Fruit fly (Drosophila melanogaster) whole organism, embryonic: ENCODE measurements around the gene glu.

Experiments used
- Aef1 ChIP-seq: fragments of 200-800 bp; sonication (Bioruptor generic); IDR thresholded peaks from 3 replicates; pipeline ENCODE4 v1.3.6; 2022; ENCODE audit warnings: missing biosample characterization, missing genetic modification characterization
- B-H2 ChIP-seq: fragments of 200-800 bp; sonication (Bioruptor generic); optimal IDR thresholded peaks from 2 replicates; lab custom pipeline; 2018; ENCODE audit warnings: missing biosample characterization, mild to moderate bottlenecking, missing genetic modification characterization
- CG11085 ChIP-seq: fragments of 200-800 bp; sonication (Bioruptor generic); IDR thresholded peaks from 2 replicates; pipeline ENCODE4 v1.3.6; 2022; ENCODE audit warnings: missing biosample characterization, missing genetic modification characterization
- CG11398 ChIP-seq: fragments of 200-800 bp; sonication (Bioruptor generic); optimal IDR thresholded peaks from 2 replicates; lab custom pipeline; 2016; ENCODE audit warnings: missing biosample characterization, missing genetic modification characterization
- CG11695 ChIP-seq: fragments of 200-800 bp; sonication (Bioruptor generic); IDR thresholded peaks from 3 replicates; pipeline ENCODE4 v1.3.6; 2022; ENCODE audit warnings: missing biosample characterization, missing genetic modification characterization
- CG11723 ChIP-seq: fragments of 200-800 bp; sonication (Bioruptor generic); optimal IDR thresholded peaks from 2 replicates; lab custom pipeline; 2017; ENCODE audit warnings: missing biosample characterization, mild to moderate bottlenecking, missing genetic modification characterization
- CG12744 ChIP-seq: fragments of 200-800 bp; sonication (Bioruptor generic); optimal IDR thresholded peaks from 2 replicates; lab custom pipeline; 2016; ENCODE audit warnings: missing biosample characterization, missing genetic modification characterization
- CG14014 ChIP-seq: fragments of 200-800 bp; sonication (Bioruptor generic); IDR thresholded peaks from 2 replicates; pipeline ENCODE4 v1.3.6; 2022; ENCODE audit warnings: missing biosample characterization, missing genetic modification characterization
- CG15073 ChIP-seq: fragments of 200-800 bp; sonication (Bioruptor generic); optimal IDR thresholded peaks from 2 replicates; lab custom pipeline; 2016; ENCODE audit warnings: missing biosample characterization, missing genetic modification characterization
- CG15479 ChIP-seq: fragments of 200-800 bp; sonication (Bioruptor generic); optimal IDR thresholded peaks from 3 replicates; lab custom pipeline; 2019; ENCODE audit warnings: missing biosample characterization, mild to moderate bottlenecking, missing genetic modification characterization, moderate library complexity
- CG1603 ChIP-seq: fragments of 200-800 bp; sonication (Bioruptor generic); optimal IDR thresholded peaks from 2 replicates; lab custom pipeline; 2019; ENCODE audit warnings: missing biosample characterization, mild to moderate bottlenecking, missing genetic modification characterization, moderate library complexity
- CG16779 ChIP-seq: fragments of 200-800 bp; sonication (Bioruptor generic); IDR thresholded peaks from 2 replicates; pipeline ENCODE4 v1.3.6; 2022; ENCODE audit warnings: missing biosample characterization, missing genetic modification characterization
- CG17912 ChIP-seq: fragments of 200-800 bp; sonication (Bioruptor generic); optimal IDR thresholded peaks from 2 replicates; lab custom pipeline; 2018; ENCODE audit warnings: missing biosample characterization, mild to moderate bottlenecking, missing genetic modification characterization
- CG18011 ChIP-seq: fragments of 200-800 bp; sonication (Bioruptor generic); optimal IDR thresholded peaks from 2 replicates; lab custom pipeline; 2017; ENCODE audit warnings: missing biosample characterization, missing genetic modification characterization, mild to moderate bottlenecking, moderate library complexity, missing genotype
- CG2875 ChIP-seq: fragments of 200-800 bp; sonication (Bioruptor generic); optimal IDR thresholded peaks from 2 replicates; lab custom pipeline; 2017; ENCODE audit warnings: missing biosample characterization, mild to moderate bottlenecking, missing genetic modification characterization, missing genetic modification reagents
- CG3838 ChIP-seq: fragments of 200-800 bp; sonication (Bioruptor generic); optimal IDR thresholded peaks from 3 replicates; lab custom pipeline; 2016; ENCODE audit warnings: missing biosample characterization, missing genetic modification characterization
- CG4282 ChIP-seq: fragments of 200-800 bp; sonication (Bioruptor generic); optimal IDR thresholded peaks from 2 replicates; lab custom pipeline; 2016; ENCODE audit warnings: missing biosample characterization, missing genetic modification characterization
- CG4617 ChIP-seq: fragments of 200-800 bp; sonication (Bioruptor generic); optimal IDR thresholded peaks from 3 replicates; lab custom pipeline; 2016; ENCODE audit warnings: missing biosample characterization, missing genetic modification characterization, borderline replicate concordance
- CG6689 ChIP-seq: fragments of 200-800 bp; sonication (Bioruptor generic); IDR thresholded peaks from 2 replicates; pipeline ENCODE4 v1.3.6; 2022; ENCODE audit warnings: missing biosample characterization, missing genetic modification characterization
- CG7963 ChIP-seq: fragments of 200-800 bp; sonication (Bioruptor generic); IDR thresholded peaks from 3 replicates; pipeline ENCODE4 v1.3.6; 2022; ENCODE audit warnings: missing biosample characterization, missing genetic modification characterization; ENCODE audit not compliant: partially characterized antibody
- Fer1 ChIP-seq: fragments of 200-800 bp; sonication (Bioruptor generic); optimal IDR thresholded peaks from 2 replicates; lab custom pipeline; 2017; ENCODE audit warnings: missing biosample characterization, mild to moderate bottlenecking, missing genetic modification characterization
- HHEX ChIP-seq: fragments of 200-800 bp; sonication (Bioruptor generic); optimal IDR thresholded peaks from 3 replicates; lab custom pipeline; 2017; ENCODE audit warnings: missing biosample characterization, mild to moderate bottlenecking, missing genetic modification characterization, missing genetic modification reagents
- Hsf ChIP-seq: fragments of 200-800 bp; sonication (Bioruptor generic); optimal IDR thresholded peaks from 3 replicates; lab custom pipeline; 2016; ENCODE audit warnings: missing biosample characterization, missing genetic modification characterization
- Max ChIP-seq: fragments of 200-800 bp; sonication (Bioruptor generic); optimal IDR thresholded peaks from 2 replicates; lab custom pipeline; 2016; ENCODE audit warnings: missing biosample characterization, mild to moderate bottlenecking, missing genetic modification characterization
- NfI ChIP-seq: fragments of 200-800 bp; sonication (Bioruptor generic); optimal IDR thresholded peaks from 3 replicates; lab custom pipeline; 2018; ENCODE audit warnings: missing biosample characterization, mild to moderate bottlenecking, missing genetic modification characterization, moderate library complexity
- Oli ChIP-seq: fragments of 200-800 bp; sonication (Bioruptor generic); optimal IDR thresholded peaks from 2 replicates; lab custom pipeline; 2018; ENCODE audit warnings: missing biosample characterization, mild to moderate bottlenecking, missing genetic modification characterization, moderate library complexity
- Sry-δ ChIP-seq: fragments of 200-800 bp; sonication (Bioruptor generic); optimal IDR thresholded peaks from 2 replicates; lab custom pipeline; 2016; ENCODE audit warnings: missing biosample characterization, missing genetic modification characterization
- Tbp ChIP-seq: fragments of >200 bp; optimal IDR thresholded peaks from 2 replicates; lab custom pipeline; 2018; ENCODE audit warnings: missing biosample characterization, missing genetic modification characterization
- YL-1 ChIP-seq: fragments of 200-800 bp; sonication (Bioruptor generic); optimal IDR thresholded peaks from 3 replicates; lab custom pipeline; 2017; ENCODE audit warnings: missing biosample characterization, mild to moderate bottlenecking, missing genetic modification characterization
- bbx ChIP-seq: fragments of 200-800 bp; sonication (Bioruptor generic); IDR thresholded peaks from 2 replicates; pipeline ENCODE4 v1.3.6; 2022; ENCODE audit warnings: missing biosample characterization, missing genetic modification characterization; ENCODE audit not compliant: partially characterized antibody
- bowl ChIP-seq: fragments of 200-800 bp; sonication (Bioruptor generic); IDR thresholded peaks from 2 replicates; pipeline ENCODE4 v1.3.6; 2022; ENCODE audit warnings: missing biosample characterization, missing genetic modification characterization
- cas ChIP-seq: fragments of 200-800 bp; sonication (Bioruptor generic); IDR thresholded peaks from 2 replicates; pipeline ENCODE4 v1.3.6; 2022; ENCODE audit warnings: missing biosample characterization, missing genetic modification characterization
- cato ChIP-seq: fragments of 200-800 bp; sonication (Bioruptor generic); optimal IDR thresholded peaks from 2 replicates; lab custom pipeline; 2016; ENCODE audit warnings: missing biosample characterization, missing genetic modification characterization, borderline replicate concordance
- ci ChIP-seq: fragments of 200-800 bp; sonication (Bioruptor generic); IDR thresholded peaks from 3 replicates; pipeline ENCODE4 v1.3.6; 2022; ENCODE audit warnings: missing biosample characterization, missing genetic modification characterization
- croc ChIP-seq: fragments of 200-800 bp; sonication (Bioruptor generic); conservative IDR thresholded peaks from 3 replicates; pipeline ENCODE4 v1.3.6; 2022; ENCODE audit warnings: missing biosample characterization, missing genetic modification characterization
- crol ChIP-seq: fragments of 200-800 bp; sonication (Bioruptor generic); IDR thresholded peaks from 2 replicates; pipeline ENCODE4 v1.3.6; 2022; ENCODE audit warnings: missing biosample characterization, missing genetic modification characterization
- disco-r ChIP-seq: fragments of 200-800 bp; sonication (Bioruptor generic); optimal IDR thresholded peaks from 2 replicates; lab custom pipeline; 2016; ENCODE audit warnings: missing biosample characterization, missing genetic modification characterization
- dm ChIP-seq: fragments of 200-800 bp; sonication (Bioruptor generic); optimal IDR thresholded peaks from 3 replicates; lab custom pipeline; 2016; ENCODE audit warnings: missing biosample characterization, missing genetic modification characterization
- ems ChIP-seq: fragments of 200-800 bp; sonication (Bioruptor generic); optimal IDR thresholded peaks from 3 replicates; lab custom pipeline; 2016; ENCODE audit warnings: missing biosample characterization, missing genetic modification characterization
- exex ChIP-seq: fragments of 200-800 bp; sonication (Bioruptor generic); optimal IDR thresholded peaks from 4 replicates; lab custom pipeline; 2018; ENCODE audit warnings: missing biosample characterization, mild to moderate bottlenecking, missing genetic modification characterization, moderate library complexity
- fd64A ChIP-seq: fragments of 200-800 bp; sonication (Bioruptor generic); optimal IDR thresholded peaks from 3 replicates; lab custom pipeline; 2018; ENCODE audit warnings: missing biosample characterization, mild to moderate bottlenecking, missing genetic modification characterization
- ham ChIP-seq: fragments of 200-800 bp; sonication (Bioruptor generic); IDR thresholded peaks from 2 replicates; pipeline ENCODE4 v1.3.6; 2022; ENCODE audit warnings: missing biosample characterization, missing genetic modification characterization
- hbn ChIP-seq: fragments of 200-800 bp; sonication (Bioruptor generic); IDR thresholded peaks from 2 replicates; pipeline ENCODE4 v1.3.6; 2022; ENCODE audit warnings: missing biosample characterization, missing genetic modification characterization; ENCODE audit not compliant: partially characterized antibody
- repo ChIP-seq: fragments of 200-800 bp; sonication (Bioruptor generic); optimal IDR thresholded peaks from 2 replicates; lab custom pipeline; 2016; ENCODE audit warnings: missing biosample characterization, missing genetic modification characterization
- seq ChIP-seq: fragments of 200-800 bp; sonication (Bioruptor generic); IDR thresholded peaks from 2 replicates; pipeline ENCODE4 v1.3.6; 2022; ENCODE audit warnings: missing biosample characterization, missing genetic modification characterization
- sim ChIP-seq: fragments of 200-800 bp; sonication (Bioruptor generic); IDR thresholded peaks from 2 replicates; pipeline ENCODE4 v1.3.6; 2022; ENCODE audit warnings: missing biosample characterization, missing genetic modification characterization
- sima ChIP-seq: fragments of 200-800 bp; sonication (Bioruptor generic); optimal IDR thresholded peaks from 2 replicates; lab custom pipeline; 2016; ENCODE audit warnings: missing biosample characterization, missing genetic modification characterization
- slou ChIP-seq: fragments of 200-800 bp; sonication (Bioruptor generic); optimal IDR thresholded peaks from 3 replicates; lab custom pipeline; 2016; ENCODE audit warnings: missing biosample characterization, missing genetic modification characterization
- ssp ChIP-seq: fragments of 200-800 bp; sonication (Bioruptor generic); IDR thresholded peaks from 2 replicates; pipeline ENCODE4 v1.3.6; 2022; ENCODE audit warnings: missing biosample characterization, missing genetic modification characterization
- tgo ChIP-seq: fragments of 200-800 bp; sonication (Bioruptor generic); IDR thresholded peaks from 3 replicates; pipeline ENCODE4 v1.3.6; 2022; ENCODE audit warnings: missing biosample characterization, missing genetic modification characterization
- tin ChIP-seq: fragments of 200-800 bp; sonication (Bioruptor generic); optimal IDR thresholded peaks from 3 replicates; lab custom pipeline; 2016; ENCODE audit warnings: missing biosample characterization, missing genetic modification characterization

The glu gene

DNA sequence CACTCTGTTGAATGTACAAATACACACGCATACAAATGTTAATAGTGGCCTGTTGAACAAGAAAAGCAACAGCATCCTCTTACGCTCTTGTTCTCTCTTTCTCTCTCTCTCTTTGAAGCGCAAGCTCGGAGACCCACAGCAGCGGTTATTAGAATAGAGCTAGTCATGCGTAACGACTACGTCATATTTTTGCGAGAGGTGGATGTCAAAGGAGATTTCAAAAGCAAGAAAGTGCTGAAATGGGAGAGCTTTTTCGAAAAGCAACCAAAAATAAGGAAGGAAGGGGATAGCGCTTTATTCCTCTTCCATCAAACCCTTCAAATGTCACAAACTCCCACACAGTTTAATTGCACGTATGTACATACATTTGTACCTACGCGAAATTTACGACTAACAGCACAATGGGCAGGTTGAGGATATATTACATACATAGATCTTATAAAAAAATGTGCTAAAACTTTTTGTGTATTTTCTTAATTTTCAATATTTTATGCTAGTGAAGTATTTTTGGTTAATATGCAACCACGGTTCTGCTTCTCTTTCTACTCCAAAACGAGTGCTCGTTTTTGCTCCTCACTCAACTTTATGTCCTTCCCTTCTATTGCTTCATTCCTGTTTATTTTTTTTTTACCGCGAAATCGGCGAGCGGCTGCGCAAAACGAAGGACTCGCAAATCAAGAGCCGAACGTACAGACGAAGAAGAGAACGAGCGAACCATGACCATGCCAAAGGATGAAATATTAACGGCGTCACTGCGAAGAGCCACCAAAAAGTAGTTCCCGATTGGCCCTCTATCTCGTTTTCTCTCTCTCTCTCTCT, 48.2 kb downstream of the glu start (continued):
- TF ChIP-seq CG3838 (GFP tag; lab: Kevin White, UChicago), result no peak
- TF ChIP-seq CG1603 (tag; lab: Kevin White, UChicago), result no peak
- TF ChIP-seq CG4282, result no peak
- TF ChIP-seq YL-1 (GFP tag; lab: Kevin White, UChicago), result no peak
- TF ChIP-seq bbx (GFP tag; lab: Robert Waterston, UW), result no peak
- TF ChIP-seq seq (GFP tag; lab: Robert Waterston, UW), result no peak
- TF ChIP-seq CG18011 (GFP tag; lab: Kevin White, UChicago), result peak; percentile 3
- no peak for TF ChIP-seq dm
- TF ChIP-seq croc (GFP tag; lab: Robert Waterston, UW), result no peak
- TF ChIP-seq CG7963 (GFP tag; lab: Robert Waterston, UW), result no peak
- 0 out of 3 replicates have a peak, but pooled peaks have one; percentile 12 for TF ChIP-seq CG11695
- TF ChIP-seq CG16779 (GFP tag; lab: Robert Waterston, UW), result no peak
- peak; percentile 28 for TF ChIP-seq Oli (tag; lab: Kevin White, UChicago)
- no peak for TF ChIP-seq CG11398 (GFP tag; lab: Kevin White, UChicago)
- TF ChIP-seq CG4617, result no peak
- no peak for TF ChIP-seq HHEX (GFP tag; lab: Kevin White, UChicago)
- TF ChIP-seq bowl (GFP tag; lab: Robert Waterston, UW), result no peak
- no peak for TF ChIP-seq repo (GFP tag; lab: Kevin White, UChicago)
- no peak for TF ChIP-seq cas
- TF ChIP-seq ci (GFP tag; lab: Robert Waterston, UW), result no peak
- TF ChIP-seq cato (GFP tag; lab: Kevin White, UChicago), result no peak
- TF ChIP-seq tin (GFP tag; lab: Kevin White, UChicago), result no peak
- no peak for TF ChIP-seq Max (GFP tag; lab: Kevin White, UChicago)
- no peak for TF ChIP-seq CG12744 (GFP tag; lab: Kevin White, UChicago)
- TF ChIP-seq disco-r (GFP tag; lab: Kevin White, UChicago), result peak; percentile 5
- no peak for TF ChIP-seq exex (tag; lab: Kevin White, UChicago)
- TF ChIP-seq CG15479 (GFP tag; lab: Kevin White, UChicago), result no peak
- TF ChIP-seq CG11085 (GFP tag; lab: Robert Waterston, UW), result no peak
- TF ChIP-seq B-H2 (GFP tag; lab: Kevin White, UChicago), result no peak
- TF ChIP-seq ssp (GFP tag; lab: Robert Waterston, UW), result no peak
- no peak for TF ChIP-seq CG15073 (GFP tag; lab: Kevin White, UChicago)
- TF ChIP-seq Aef1 (GFP tag; lab: Robert Waterston, UW), result no peak
- no peak for TF ChIP-seq fd64A (GFP tag; lab: Kevin White, UChicago)
- TF ChIP-seq CG17912 (GFP tag; lab: Kevin White, UChicago), result no peak
- TF ChIP-seq Hsf (GFP tag; lab: Kevin White, UChicago), result peak; percentile 28
- TF ChIP-seq CG14014 (GFP tag; lab: Robert Waterston, UW), result no peak
- TF ChIP-seq hbn, result no peak
- TF ChIP-seq ems (GFP tag; lab: Kevin White, UChicago), result no peak
- no peak for TF ChIP-seq sim
- no peak for TF ChIP-seq Sry-δ
- no peak for TF ChIP-seq ham
- peak; percentile 27 for TF ChIP-seq CG11723 (GFP tag; lab: Kevin White, UChicago)
- TF ChIP-seq crol, result no peak
- no peak for TF ChIP-seq Tbp (GFP tag; lab: Kevin White, UChicago)
- no peak for TF ChIP-seq tgo (GFP tag; lab: Robert Waterston, UW)
- no peak for TF ChIP-seq slou (GFP tag; lab: Kevin White, UChicago)
- TF ChIP-seq CG6689, result no peak
- no peak for TF ChIP-seq Fer1 (GFP tag; lab: Kevin White, UChicago)
- TF ChIP-seq NfI (GFP tag; lab: Kevin White, UChicago), result peak; percentile 38
- no peak for TF ChIP-seq sima
- TF ChIP-seq CG2875 (GFP tag; lab: Kevin White, UChicago), result no peak
